Fruit fly (Drosophila melanogaster) whole organism, embryonic: ENCODE measurements around the gene CG32280.
A peak's percentile ranks its signal among the peaks of the same experiment; 100 is the strongest.

Experiments
- CG10959 ChIP-seq: fragments of 200-800 bp; sonication (Bioruptor generic); IDR thresholded peaks from 2 replicates; pipeline ENCODE4 v1.3.6; 2022; ENCODE audit warnings: missing biosample characterization, missing genetic modification characterization
- CG14050 ChIP-seq: fragments of 200-800 bp; sonication (Bioruptor generic); IDR thresholded peaks from 3 replicates; pipeline ENCODE4 v1.3.6; 2022; ENCODE audit warnings: missing biosample characterization, missing genetic modification characterization
- CG14667 ChIP-seq: fragments of 200-800 bp; sonication (Bioruptor generic); IDR thresholded peaks from 2 replicates; pipeline ENCODE4 v1.3.6; 2022; ENCODE audit warnings: missing biosample characterization, missing genetic modification characterization
- CG15073 ChIP-seq: fragments of 200-800 bp; sonication (Bioruptor generic); optimal IDR thresholded peaks from 2 replicates; lab custom pipeline; 2016; ENCODE audit warnings: missing biosample characterization, missing genetic modification characterization
- CG1603 ChIP-seq: fragments of 200-800 bp; sonication (Bioruptor generic); optimal IDR thresholded peaks from 2 replicates; lab custom pipeline; 2019; ENCODE audit warnings: missing biosample characterization, mild to moderate bottlenecking, missing genetic modification characterization, moderate library complexity
- CG16815 ChIP-seq: fragments of 200-800 bp; sonication (Bioruptor generic); optimal IDR thresholded peaks from 3 replicates; lab custom pipeline; 2017; ENCODE audit warnings: missing biosample characterization, mild to moderate bottlenecking, missing genetic modification characterization
- CG17361 ChIP-seq: fragments of 200-800 bp; sonication (Bioruptor generic); IDR thresholded peaks from 3 replicates; pipeline ENCODE4 v1.3.6; 2022; ENCODE audit warnings: missing biosample characterization, missing genetic modification characterization
- CG30020 ChIP-seq: fragments of 200-800 bp; optimal IDR thresholded peaks from 2 replicates; lab custom pipeline; 2019; ENCODE audit warnings: missing biosample characterization, mild to moderate bottlenecking, missing genetic modification characterization, moderate library complexity
- CG3281 ChIP-seq: fragments of 200-800 bp; sonication (Bioruptor generic); optimal IDR thresholded peaks from 3 replicates; lab custom pipeline; 2017; ENCODE audit warnings: missing biosample characterization, mild to moderate bottlenecking, missing genetic modification characterization
- CG4328 ChIP-seq: fragments of 200-800 bp; sonication (Bioruptor generic); optimal IDR thresholded peaks from 3 replicates; lab custom pipeline; 2017; ENCODE audit warnings: missing biosample characterization, missing genetic modification reagents, missing genetic modification characterization
- CG4707 ChIP-seq: fragments of 200-800 bp; sonication (Bioruptor generic); optimal IDR thresholded peaks from 2 replicates; lab custom pipeline; 2018; ENCODE audit warnings: missing biosample characterization, mild to moderate bottlenecking, missing genetic modification characterization, moderate library complexity
- CG6254 ChIP-seq: fragments of 200-800 bp; sonication (Bioruptor generic); optimal IDR thresholded peaks from 3 replicates; lab custom pipeline; 2017; ENCODE audit warnings: mild to moderate bottlenecking, missing biosample characterization, missing genetic modification reagents, missing genetic modification characterization
- CG8290 ChIP-seq, 3 experiments: fragments of 200-800 bp; sonication (Bioruptor generic); optimal IDR thresholded peaks; 2 replicates each; lab custom pipeline; 2016 to 2019; ENCODE audit warnings: missing biosample characterization in 3 of 3, missing genetic modification characterization in 3 of 3, mild to moderate bottlenecking in 2 of 3, moderate library complexity in 1 of 3
- CG9609 ChIP-seq: fragments of 200-800 bp; sonication (Bioruptor generic); optimal IDR thresholded peaks from 3 replicates; lab custom pipeline; 2016; ENCODE audit warnings: missing biosample characterization, missing genetic modification characterization
- CrebB ChIP-seq: fragments of 200-800 bp; sonication (Bioruptor generic); optimal IDR thresholded peaks from 3 replicates; lab custom pipeline; 2018; ENCODE audit warnings: missing biosample characterization, mild to moderate bottlenecking, missing genetic modification characterization
- Gsc ChIP-seq: fragments of 200-800 bp; sonication (Bioruptor generic); IDR thresholded peaks from 2 replicates; pipeline ENCODE4 v1.3.6; 2022; ENCODE audit warnings: missing biosample characterization, missing genetic modification characterization
- Lhr ChIP-seq: fragments of 200-800 bp; sonication (Bioruptor generic); optimal IDR thresholded peaks from 3 replicates; lab custom pipeline; 2017; ENCODE audit warnings: mild to moderate bottlenecking, missing biosample characterization, missing genetic modification reagents, missing genetic modification characterization
- MBD-R2 ChIP-seq: fragments of 200-800 bp; sonication (Bioruptor generic); IDR thresholded peaks from 2 replicates; pipeline ENCODE4 v1.3.6; 2022; ENCODE audit warnings: missing biosample characterization, missing genetic modification characterization
- Nf-YB ChIP-seq: fragments of 200-800 bp; sonication (Bioruptor generic); optimal IDR thresholded peaks from 3 replicates; lab custom pipeline; 2019; ENCODE audit warnings: missing biosample characterization, mild to moderate bottlenecking, missing genetic modification characterization, moderate library complexity
- Side ChIP-seq: fragments of 200-800 bp; sonication (Bioruptor generic); optimal IDR thresholded peaks from 2 replicates; lab custom pipeline; 2016; ENCODE audit warnings: missing biosample characterization, missing genetic modification characterization
- Sin3A ChIP-seq: fragments of >200 bp; optimal IDR thresholded peaks from 2 replicates; lab custom pipeline; 2018
- bsh ChIP-seq, 2 experiments: fragments of 200-800 bp; sonication (Bioruptor generic); optimal IDR thresholded peaks; 2 replicates each; lab custom pipeline; 2017 to 2018; ENCODE audit warnings: mild to moderate bottlenecking in 2 of 2, missing biosample characterization in 2 of 2, missing genetic modification characterization in 2 of 2, moderate library complexity in 1 of 2
- cas ChIP-seq: fragments of 200-800 bp; sonication (Bioruptor generic); IDR thresholded peaks from 2 replicates; pipeline ENCODE4 v1.3.6; 2022; ENCODE audit warnings: missing biosample characterization, missing genetic modification characterization
- cg ChIP-seq: fragments of 200-800 bp; sonication (Bioruptor generic); optimal IDR thresholded peaks from 3 replicates; lab custom pipeline; 2019; ENCODE audit warnings: missing biosample characterization, mild to moderate bottlenecking, missing genetic modification characterization, moderate library complexity
- chn ChIP-seq: fragments of 200-800 bp; sonication (Bioruptor generic); optimal IDR thresholded peaks from 2 replicates; lab custom pipeline; 2016; ENCODE audit warnings: missing biosample characterization, missing genetic modification characterization
- croc ChIP-seq: fragments of 200-800 bp; sonication (Bioruptor generic); conservative IDR thresholded peaks from 3 replicates; pipeline ENCODE4 v1.3.6; 2022; ENCODE audit warnings: missing biosample characterization, missing genetic modification characterization
- esg ChIP-seq: fragments of 200-800 bp; sonication (Bioruptor generic); conservative IDR thresholded peaks from 2 replicates; pipeline ENCODE4 v1.3.6; 2022; ENCODE audit warnings: missing biosample characterization, missing genetic modification characterization
- eyg ChIP-seq: fragments of 200-800 bp; sonication (Bioruptor generic); optimal IDR thresholded peaks from 3 replicates; lab custom pipeline; 2016; ENCODE audit warnings: missing biosample characterization, missing genetic modification characterization
- gsb-n ChIP-seq: fragments of 200-800 bp; sonication (Bioruptor generic); optimal IDR thresholded peaks from 3 replicates; lab custom pipeline; 2018; ENCODE audit warnings: missing biosample characterization, mild to moderate bottlenecking, missing genetic modification characterization
- kni ChIP-seq: fragments of 200-800 bp; sonication (Bioruptor generic); optimal IDR thresholded peaks from 3 replicates; lab custom pipeline; 2017; ENCODE audit warnings: mild to moderate bottlenecking, missing biosample characterization, missing genetic modification reagents, missing genetic modification characterization
- knrl ChIP-seq: fragments of 200-800 bp; sonication (Bioruptor generic); IDR thresholded peaks from 3 replicates; pipeline ENCODE4 v1.3.6; 2022; ENCODE audit warnings: missing biosample characterization, missing genetic modification characterization; ENCODE audit not compliant: partially characterized antibody
- lola ChIP-seq, 3 experiments: fragments of >200 bp in 2 of 3; fragments of 200-800 bp in 1 of 3; sonication (Bioruptor generic) in 1 of 3; optimal IDR thresholded peaks; 2 replicates each; lab custom pipeline; 2017 to 2019; ENCODE audit warnings: missing biosample characterization in 3 of 3, missing genetic modification characterization in 3 of 3, mild to moderate bottlenecking in 1 of 3, moderate library complexity in 1 of 3
- luna ChIP-seq: fragments of 200-800 bp; sonication (Bioruptor generic); optimal IDR thresholded peaks from 2 replicates; lab custom pipeline; 2016; ENCODE audit warnings: missing biosample characterization, missing genetic modification characterization
- maf-S ChIP-seq: fragments of 200-800 bp; sonication (Bioruptor generic); optimal IDR thresholded peaks from 2 replicates; lab custom pipeline; 2016; ENCODE audit warnings: missing biosample characterization, missing genetic modification characterization
- nau ChIP-seq: fragments of 200-800 bp; sonication (Bioruptor generic); optimal IDR thresholded peaks from 3 replicates; lab custom pipeline; 2017; ENCODE audit warnings: missing biosample characterization, mild to moderate bottlenecking, missing genetic modification characterization, missing genetic modification reagents
- nerfin-2 ChIP-seq: fragments of 200-800 bp; sonication (Bioruptor generic); IDR thresholded peaks from 2 replicates; pipeline ENCODE4 v1.3.6; 2022; ENCODE audit warnings: missing biosample characterization, missing genetic modification characterization; ENCODE audit not compliant: partially characterized antibody
- nmo ChIP-seq: fragments of 200-800 bp; sonication (Bioruptor generic); optimal IDR thresholded peaks from 2 replicates; lab custom pipeline; 2018; ENCODE audit warnings: missing biosample characterization, mild to moderate bottlenecking, missing genetic modification characterization, moderate library complexity
- odd ChIP-seq: fragments of 200-800 bp; sonication (Bioruptor generic); optimal IDR thresholded peaks from 2 replicates; lab custom pipeline; 2017; ENCODE audit warnings: missing biosample characterization, mild to moderate bottlenecking, missing genetic modification characterization
- pros ChIP-seq: fragments of 200-800 bp; sonication (Bioruptor generic); optimal IDR thresholded peaks from 3 replicates; lab custom pipeline; 2019; ENCODE audit warnings: missing biosample characterization, mild to moderate bottlenecking, missing genetic modification characterization, moderate library complexity
- run ChIP-seq: fragments of 200-800 bp; sonication (Bioruptor generic); optimal IDR thresholded peaks from 3 replicates; lab custom pipeline; 2018; ENCODE audit warnings: missing biosample characterization, mild to moderate bottlenecking, missing genetic modification characterization
- sd ChIP-seq: fragments of 200-800 bp; sonication (Bioruptor generic); optimal IDR thresholded peaks from 3 replicates; lab custom pipeline; 2018; ENCODE audit warnings: missing biosample characterization, mild to moderate bottlenecking, missing genetic modification characterization, moderate library complexity
- sens ChIP-seq: fragments of 200-800 bp; sonication (Bioruptor generic); peaks from one replicate; lab custom pipeline; 2016; ENCODE audit warnings: missing biosample characterization, missing genetic modification characterization
- sqz ChIP-seq: fragments of 200-800 bp; sonication (Bioruptor generic); optimal IDR thresholded peaks from 3 replicates; lab custom pipeline; 2018; ENCODE audit warnings: missing biosample characterization, mild to moderate bottlenecking, missing genetic modification characterization
- sug ChIP-seq: fragments of 200-800 bp; optimal IDR thresholded peaks from 2 replicates; lab custom pipeline; 2019; ENCODE audit warnings: missing biosample characterization, mild to moderate bottlenecking, missing genetic modification characterization, moderate library complexity
- tap ChIP-seq: fragments of 200-800 bp; optimal IDR thresholded peaks from 3 replicates; lab custom pipeline; 2019; ENCODE audit warnings: missing biosample characterization, mild to moderate bottlenecking, missing genetic modification characterization, moderate library complexity
- tio ChIP-seq: fragments of 200-800 bp; sonication (Bioruptor generic); optimal IDR thresholded peaks from 2 replicates; lab custom pipeline; 2017; ENCODE audit warnings: missing biosample characterization, missing genetic modification characterization, inconsistent platforms
- tup ChIP-seq: fragments of 200-800 bp; sonication (Bioruptor generic); optimal IDR thresholded peaks from 2 replicates; lab custom pipeline; 2016; ENCODE audit warnings: missing biosample characterization, mild to moderate bottlenecking, missing genetic modification characterization, moderate library complexity
- wdn ChIP-seq: fragments of 200-800 bp; sonication (Bioruptor generic); IDR thresholded peaks from 2 replicates; pipeline ENCODE4 v1.3.6; 2022; ENCODE audit warnings: missing biosample characterization, missing genetic modification characterization
- wor ChIP-seq: fragments of 200-800 bp; sonication (Bioruptor generic); IDR thresholded peaks from 2 replicates; pipeline ENCODE4 v1.3.6; 2022; ENCODE audit warnings: missing biosample characterization, missing genetic modification characterization

CG32280 gene

DNA sequence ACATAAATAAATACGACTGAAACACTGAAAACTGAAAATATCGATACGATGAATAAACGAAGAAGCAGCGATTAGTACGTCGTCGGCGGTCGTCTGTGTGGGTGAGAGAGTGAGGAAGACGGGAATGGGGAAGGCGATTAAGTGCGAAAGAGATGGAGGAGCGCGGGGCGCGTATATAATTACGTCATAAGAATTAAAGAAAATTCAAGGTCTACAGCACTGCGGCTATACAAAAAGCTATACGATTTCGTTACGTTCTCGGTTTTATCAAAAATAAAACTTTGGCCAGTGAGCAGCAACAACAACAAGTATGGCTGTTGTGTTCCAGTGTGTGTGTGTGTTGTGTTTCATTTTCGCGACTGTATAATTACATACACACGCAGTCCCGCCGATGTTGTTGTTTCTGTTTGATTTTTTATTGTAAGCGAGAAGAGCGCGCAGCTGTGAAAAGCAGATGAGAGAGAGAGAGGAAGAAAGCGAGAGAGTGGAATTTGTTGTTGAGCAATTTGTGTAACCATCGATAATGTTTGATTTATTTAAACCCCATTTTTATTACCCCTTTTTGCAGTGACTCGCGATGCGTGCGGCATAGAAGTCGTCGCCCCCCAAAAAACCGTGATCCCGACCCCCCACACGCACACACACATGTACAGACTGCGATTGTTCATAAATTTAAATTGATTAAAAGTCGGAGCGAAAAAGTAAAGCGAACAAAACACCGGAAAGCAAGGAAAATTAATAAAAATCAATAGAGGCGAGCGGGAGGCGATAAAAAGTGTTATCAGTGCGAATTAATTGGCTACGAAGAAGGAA is 15.7 kb upstream of the CG32280 start (continued):
- no peak for TF ChIP-seq CG9609 (GFP tag; lab: Kevin White, UChicago)
- no peak for TF ChIP-seq CG14050 (GFP tag; lab: Robert Waterston, UW)
- TF ChIP-seq CG6254 = no peak
- no peak for TF ChIP-seq luna
- TF ChIP-seq cas (GFP tag; lab: Robert Waterston, UW) = no peak
- TF ChIP-seq CG1603 (tag; lab: Kevin White, UChicago) = no peak
- peak; percentile 1 for TF ChIP-seq eyg
- no peak for TF ChIP-seq CG17361 (GFP tag; lab: Robert Waterston, UW)
- TF ChIP-seq CG15073 (GFP tag; lab: Kevin White, UChicago) = no peak
- TF ChIP-seq chn (GFP tag; lab: Kevin White, UChicago) = no peak
- no peak for TF ChIP-seq tio (GFP tag; lab: Kevin White, UChicago)
- no peak; the same call in 2 of the 3 replicates for TF ChIP-seq knrl (GFP tag; lab: Robert Waterston, UW)
- TF ChIP-seq Nf-YB = no peak
- no peak for TF ChIP-seq esg
- TF ChIP-seq gsb-n (tag; lab: Kevin White, UChicago) = no peak
- no peak for TF ChIP-seq Sin3A (lab: Kevin White, UChicago)
- no peak for TF ChIP-seq nau
- TF ChIP-seq CG4707 (GFP tag; lab: Kevin White, UChicago) = no peak
- no peak for TF ChIP-seq wdn (GFP tag; lab: Robert Waterston, UW)
- TF ChIP-seq CG8290 (GFP tag; optimal IDR thresholded peaks at IDR 0.05; lab: Kevin White, UChicago) = no peak
- no peak for TF ChIP-seq CG8290 (tag; optimal IDR thresholded peaks at IDR 0.05; lab: Kevin White, UChicago)
- no peak for TF ChIP-seq nmo (GFP tag; lab: Kevin White, UChicago)
- no peak for TF ChIP-seq croc (GFP tag; lab: Robert Waterston, UW)
- TF ChIP-seq CG30020 (tag; lab: Kevin White, UChicago) = no peak
- TF ChIP-seq tup = no peak
- peak; percentile 93 for TF ChIP-seq cg (GFP tag; lab: Kevin White, UChicago)
- no peak for TF ChIP-seq Side (GFP tag; lab: Kevin White, UChicago)
- no peak for TF ChIP-seq tap (tag; lab: Kevin White, UChicago)
- TF ChIP-seq maf-S = no peak
- TF ChIP-seq CrebB (tag; lab: Kevin White, UChicago) = no peak
- TF ChIP-seq sug = peak; percentile 99
- TF ChIP-seq sd = peak; percentile 80
- peak; percentile 90 for TF ChIP-seq pros (GFP tag; lab: Kevin White, UChicago)
- no peak for TF ChIP-seq run (tag; lab: Kevin White, UChicago)
- TF ChIP-seq bsh (GFP tag; optimal IDR thresholded peaks at IDR 0.05; lab: Kevin White, UChicago) = no peak
- TF ChIP-seq Lhr (GFP tag; lab: Kevin White, UChicago) = no peak
- no peak for TF ChIP-seq sqz (GFP tag; lab: Kevin White, UChicago)
- TF ChIP-seq CG3281 (GFP tag; lab: Kevin White, UChicago) = no peak
- peak; percentile 45 for TF ChIP-seq CG4328 (GFP tag; lab: Kevin White, UChicago)
- no peak for TF ChIP-seq wor (GFP tag; lab: Robert Waterston, UW)
- 0 out of 2 replicates have a peak, but pooled peaks have one; percentile 25 for TF ChIP-seq nerfin-2 (GFP tag; lab: Robert Waterston, UW)
- TF ChIP-seq odd (GFP tag; lab: Kevin White, UChicago) = no peak
- no peak for TF ChIP-seq CG10959 (GFP tag; lab: Robert Waterston, UW)
- TF ChIP-seq sens = no peak
- no peak for TF ChIP-seq lola (GFP tag; optimal IDR thresholded peaks at IDR 0.05; lab: Kevin White, UChicago)
- TF ChIP-seq kni (GFP tag; lab: Kevin White, UChicago) = no peak
- TF ChIP-seq CG16815 = no peak
- no peak; the same call in 1 of the 2 replicates for TF ChIP-seq MBD-R2 (GFP tag; lab: Robert Waterston, UW)
- no peak for TF ChIP-seq CG14667 (GFP tag; lab: Robert Waterston, UW)
- TF ChIP-seq Gsc (GFP tag; lab: Robert Waterston, UW) = no peak
